Fruit fly (Drosophila melanogaster) whole organism: ENCODE measurements around the gene Cph.

Experiments used
- Dll ChIP-seq: fragments of >200 bp; optimal IDR thresholded peaks from 2 replicates; lab custom pipeline; 2017
- pan ChIP-seq: fragments of >200 bp; optimal IDR thresholded peaks from 2 replicates; lab custom pipeline; 2017
- usp ChIP-seq: fragments of >200 bp; optimal IDR thresholded peaks from 2 replicates; lab custom pipeline; 2017; ENCODE audit warnings: missing biosample characterization, missing genetic modification characterization, mixed read lengths

- TF ChIP-seq pan (no peak), usp (GFP tag; lab: Kevin White, UChicago) (no peak), Dll (lab: Kevin White, UChicago) (no peak)
These were observed 25.0 kb downstream of the Cph start for dm6 chrX:7162554-7162953.
